Worm (Caenorhabditis elegans) whole organism, young adult: ENCODE results near the gene srx-73.

Experiments used
- F22D6.2 ChIP-seq: sonication (generic microtip); optimal IDR thresholded peaks from 2 replicates; lab custom pipeline; 2016; ENCODE audit warnings: mild to moderate bottlenecking, missing genetic modification characterization, missing compliant biosample characterization
- F49E8.2 ChIP-seq: sonication (generic microtip); optimal IDR thresholded peaks from 3 replicates; lab custom pipeline; 2017; ENCODE audit warnings: missing genetic modification characterization, mild to moderate bottlenecking, missing compliant biosample characterization, antibody characterized with exemption, moderate library complexity; ENCODE audit not compliant: insufficient read depth
- Y95B8A.8 ChIP-seq: fragments of 200-800 bp; sonication (Bioruptor generic); IDR thresholded peaks from 2 replicates; pipeline ENCODE4 v1.3.6; 2022; ENCODE audit warnings: missing genetic modification reagents, missing genetic modification characterization, missing compliant biosample characterization
- ceh-40 ChIP-seq: fragments of 200-800 bp; sonication (Bioruptor generic); IDR thresholded peaks from 2 replicates; pipeline ENCODE4 v1.3.6; 2022; ENCODE audit warnings: missing genetic modification characterization, missing compliant biosample characterization
- ceh-58 ChIP-seq: fragments of 200-800 bp; sonication (Bioruptor generic); IDR thresholded peaks from 2 replicates; pipeline ENCODE4 v1.3.6; 2022; ENCODE audit warnings: missing genetic modification characterization, missing compliant biosample characterization
- lsl-1 ChIP-seq: fragments of 200-800 bp; sonication (Bioruptor generic); optimal IDR thresholded peaks from 2 replicates; lab custom pipeline; 2018; ENCODE audit warnings: mild to moderate bottlenecking, missing genetic modification characterization, moderate library complexity, missing compliant biosample characterization
- nhr-80 ChIP-seq: sonication (generic microtip); optimal IDR thresholded peaks from 2 replicates; lab custom pipeline; 2016; ENCODE audit warnings: missing genetic modification characterization, missing compliant biosample characterization
- tbx-9 ChIP-seq: sonication (generic microtip); optimal IDR thresholded peaks from 2 replicates; lab custom pipeline; 2016; ENCODE audit warnings: borderline replicate concordance, missing genetic modification characterization, inconsistent platforms, missing compliant biosample characterization

ce11 chrV:4647857-4648256, 17.7 kb downstream of the srx-73 start, which contains the start of gene F41F3.3:
- TF ChIP-seq Y95B8A.8 (GFP tag; lab: Robert Waterston, UW) (no peak), F22D6.2 (tag; lab: Kevin White, UChicago) (no peak), ceh-58 (GFP tag; lab: Robert Waterston, UW) (no peak), lsl-1 (GFP tag; lab: Kevin White, UChicago) (no peak), tbx-9 (tag; lab: Kevin White, UChicago) (no peak), F49E8.2 (no peak), ceh-40 (GFP tag; lab: Robert Waterston, UW) (no peak), nhr-80 (tag; lab: Kevin White, UChicago) (no peak)
